Worm (Caenorhabditis elegans) whole organism, mixed stage, embryonic: Measurements from ENCODE around the gene Y39A1A.10.
A peak's percentile ranks its signal among the peaks of the same experiment; 100 is the strongest.

Experiments used
- bed-3 ChIP-seq: fragments of 200-800 bp; sonication (Bioruptor generic); optimal IDR thresholded peaks from 3 replicates; lab custom pipeline; 2018; ENCODE audit warnings: mild to moderate bottlenecking, missing genetic modification characterization, moderate library complexity, missing compliant biosample characterization
- blmp-1 ChIP-seq: fragments of 150-350 bp; optimal IDR thresholded peaks from 2 replicates; lab custom pipeline; 2014; ENCODE audit warnings: missing biosample characterization, missing genetic modification characterization
- ceh-39 ChIP-seq: fragments of 150-350 bp; optimal IDR thresholded peaks from 2 replicates; lab custom pipeline; 2014; ENCODE audit warnings: missing biosample characterization, missing genetic modification characterization
- ceh-43 ChIP-seq: fragments of 200-800 bp; sonication (Bioruptor generic); optimal IDR thresholded peaks from 2 replicates; lab custom pipeline; 2018; ENCODE audit warnings: mild to moderate bottlenecking, missing genetic modification characterization, moderate library complexity, missing compliant biosample characterization
- ceh-83 ChIP-seq: fragments of 200-800 bp; sonication (Bioruptor generic); optimal IDR thresholded peaks from 2 replicates; lab custom pipeline; 2018; ENCODE audit warnings: mild to moderate bottlenecking, missing genetic modification characterization, missing compliant biosample characterization
- ces-1 ChIP-seq: fragments of 150-350 bp; optimal IDR thresholded peaks from 2 replicates; lab custom pipeline; 2014; ENCODE audit warnings: missing biosample characterization, missing genetic modification reagents, missing genetic modification characterization
- cnd-1 ChIP-seq: fragments of 200-800 bp; sonication (Bioruptor generic); optimal IDR thresholded peaks from 2 replicates; lab custom pipeline; 2018; ENCODE audit warnings: mild to moderate bottlenecking, missing genetic modification characterization, missing compliant biosample characterization
- drap-1 ChIP-seq: fragments of 200-800 bp; sonication (Bioruptor generic); optimal IDR thresholded peaks from 3 replicates; lab custom pipeline; 2018; ENCODE audit warnings: mild to moderate bottlenecking, missing genetic modification characterization, missing compliant biosample characterization
- elt-1 ChIP-seq: sonication (generic microtip); optimal IDR thresholded peaks from 2 replicates; lab custom pipeline; 2017; ENCODE audit warnings: missing genetic modification characterization, mild to moderate bottlenecking, missing compliant biosample characterization, antibody characterized with exemption, moderate library complexity, borderline replicate concordance; ENCODE audit not compliant: insufficient read depth
- elt-3 ChIP-seq: fragments of 150-350 bp; optimal IDR thresholded peaks from 2 replicates; lab custom pipeline; 2014; ENCODE audit warnings: missing biosample characterization, missing genetic modification characterization
- flh-1 ChIP-seq: fragments of 200-800 bp; sonication (Bioruptor generic); optimal IDR thresholded peaks from 2 replicates; lab custom pipeline; 2018; ENCODE audit warnings: mild to moderate bottlenecking, missing genetic modification characterization, moderate library complexity, missing compliant biosample characterization
- ham-2 ChIP-seq: fragments of 200-800 bp; sonication (Bioruptor generic); optimal IDR thresholded peaks from 2 replicates; lab custom pipeline; 2018; ENCODE audit warnings: mild to moderate bottlenecking, missing genetic modification characterization, missing compliant biosample characterization
- hlh-1 ChIP-seq: fragments of 150-350 bp; optimal IDR thresholded peaks from 2 replicates; lab custom pipeline; 2014; ENCODE audit warnings: missing biosample characterization, missing genetic modification reagents, missing genetic modification characterization
- lin-13 ChIP-seq: fragments of 150-350 bp; optimal IDR thresholded peaks from 2 replicates; lab custom pipeline; 2014; ENCODE audit warnings: missing biosample characterization, missing genetic modification characterization
- lin-32 ChIP-seq: fragments of 200-800 bp; sonication (Bioruptor generic); optimal IDR thresholded peaks from 2 replicates; lab custom pipeline; 2018; ENCODE audit warnings: mild to moderate bottlenecking, missing genetic modification characterization, missing compliant biosample characterization
- lsy-2 ChIP-seq: fragments of 150-350 bp; optimal IDR thresholded peaks from 2 replicates; lab custom pipeline; 2014; ENCODE audit warnings: missing biosample characterization, missing genetic modification characterization
- mab-5 ChIP-seq: fragments of 150-350 bp; optimal IDR thresholded peaks from 2 replicates; lab custom pipeline; 2014; ENCODE audit warnings: missing biosample characterization, missing genetic modification characterization
- mls-2 ChIP-seq: sonication (generic microtip); optimal IDR thresholded peaks from 2 replicates; lab custom pipeline; 2016; ENCODE audit warnings: mild to moderate bottlenecking, missing genetic modification characterization, moderate library complexity, missing compliant biosample characterization
- nhr-12 ChIP-seq: fragments of 150-350 bp; optimal IDR thresholded peaks from 2 replicates; lab custom pipeline; 2014; ENCODE audit warnings: missing biosample characterization, missing genetic modification characterization
- nhr-2 ChIP-seq: fragments of 150-350 bp; optimal IDR thresholded peaks from 2 replicates; lab custom pipeline; 2014; ENCODE audit warnings: missing biosample characterization, missing genetic modification characterization
- nhr-237 ChIP-seq: fragments of 150-350 bp; optimal IDR thresholded peaks from 2 replicates; lab custom pipeline; 2014; ENCODE audit warnings: missing biosample characterization, missing genetic modification characterization
- nhr-28 ChIP-seq: fragments of 150-350 bp; optimal IDR thresholded peaks from 2 replicates; lab custom pipeline; 2014; ENCODE audit warnings: missing biosample characterization, missing genetic modification characterization
- nhr-76 ChIP-seq: sonication (generic microtip); optimal IDR thresholded peaks from 2 replicates; lab custom pipeline; 2017; ENCODE audit warnings: missing biosample characterization, missing genetic modification characterization
- pha-4 ChIP-seq: fragments of 150-350 bp; optimal IDR thresholded peaks from 2 replicates; lab custom pipeline; 2018; ENCODE audit warnings: missing biosample characterization, missing genetic modification reagents, missing genetic modification characterization
- sem-2 ChIP-seq: fragments of 200-800 bp; sonication (Bioruptor generic); optimal IDR thresholded peaks from 2 replicates; lab custom pipeline; 2018; ENCODE audit warnings: mild to moderate bottlenecking, missing genetic modification characterization, missing compliant biosample characterization
- snpc-4 ChIP-seq: fragments of 150-350 bp; optimal IDR thresholded peaks from 2 replicates; lab custom pipeline; 2014; ENCODE audit warnings: missing biosample characterization, missing genetic modification characterization
- sptf-1 ChIP-seq: sonication (generic microtip); optimal IDR thresholded peaks from 2 replicates; lab custom pipeline; 2017; ENCODE audit warnings: mild to moderate bottlenecking, missing genetic modification characterization, moderate library complexity, missing compliant biosample characterization
- tbx-8 ChIP-seq: fragments of 200-800 bp; sonication (Bioruptor generic); optimal IDR thresholded peaks from 2 replicates; lab custom pipeline; 2018; ENCODE audit warnings: mild to moderate bottlenecking, missing genetic modification characterization, moderate library complexity, missing compliant biosample characterization
- unc-120 ChIP-seq: sonication (generic microtip); optimal IDR thresholded peaks from 2 replicates; lab custom pipeline; 2017; ENCODE audit warnings: missing genetic modification characterization, missing compliant biosample characterization; ENCODE audit not compliant: poor library complexity, severe bottlenecking
- unc-39 ChIP-seq: fragments of 150-350 bp; optimal IDR thresholded peaks from 2 replicates; lab custom pipeline; 2014; ENCODE audit warnings: missing biosample characterization, missing genetic modification characterization
- unc-62 ChIP-seq: fragments of 150-350 bp; optimal IDR thresholded peaks from 2 replicates; lab custom pipeline; 2014; ENCODE audit warnings: missing biosample characterization, missing genetic modification reagents, missing genetic modification characterization
- zip-8 ChIP-seq: fragments of 150-350 bp; optimal IDR thresholded peaks from 2 replicates; lab custom pipeline; 2014; ENCODE audit warnings: missing biosample characterization, missing genetic modification characterization
- ztf-11 ChIP-seq: fragments of 150-350 bp; optimal IDR thresholded peaks from 2 replicates; lab custom pipeline; 2014; ENCODE audit warnings: missing biosample characterization, missing genetic modification characterization

The Y39A1A.10 gene

ce11 chrIII:10646094-10646493 lies 13.6 kb downstream of the Y39A1A.10 start, which contains the start of gene orc-4:
orc-4 (plus strand) TSS chrIII:10646170.
- TF ChIP-seq hlh-1, result no peak
- TF ChIP-seq lsy-2, result no peak
- no peak for TF ChIP-seq nhr-28
- no peak for TF ChIP-seq pha-4 (tag; lab: Kevin White, UChicago)
- TF ChIP-seq unc-62, result no peak
- no peak for TF ChIP-seq blmp-1 (tag; lab: Kevin White, UChicago)
- TF ChIP-seq nhr-237, result no peak
- no peak for TF ChIP-seq bed-3 (GFP tag; lab: Kevin White, UChicago)
- no peak for TF ChIP-seq ces-1
- no peak for TF ChIP-seq snpc-4 (tag; lab: Kevin White, UChicago)
- TF ChIP-seq tbx-8, result no peak
- TF ChIP-seq ceh-39 (tag; lab: Kevin White, UChicago), result no peak
- no peak for TF ChIP-seq ztf-11 (tag; lab: Kevin White, UChicago)
- TF ChIP-seq nhr-76 (tag; lab: Kevin White, UChicago), result no peak
- TF ChIP-seq ceh-83 (GFP tag; lab: Kevin White, UChicago), result no peak
- no peak for TF ChIP-seq ham-2 (GFP tag; lab: Kevin White, UChicago)
- TF ChIP-seq elt-3 (tag; lab: Kevin White, UChicago), result no peak

- TF ChIP-seq unc-39 (tag; lab: Kevin White, UChicago) (no peak), elt-3 (tag; lab: Kevin White, UChicago) (no peak), ceh-43 (GFP tag; lab: Kevin White, UChicago) (no peak), flh-1 (GFP tag; lab: Kevin White, UChicago) (no peak), nhr-28 (no peak), snpc-4 (tag; lab: Kevin White, UChicago) (no peak), unc-62 (no peak), nhr-237 (no peak), mab-5 (no peak), mls-2 (tag; lab: Kevin White, UChicago) (no peak), nhr-76 (tag; lab: Kevin White, UChicago) (no peak)
Observed at ce11 chrIII:10649219-10649618, 16.7 kb downstream of the Y39A1A.10 start, which contains the start of gene emg-1. emg-1 (plus strand) TSS chrIII:10649519.

- peak; percentile 32 for TF ChIP-seq zip-8 (tag; lab: Kevin White, UChicago)
- TF ChIP-seq lin-32 (GFP tag; lab: Kevin White, UChicago), result peak; percentile 42
- peak; percentile 70 for TF ChIP-seq ceh-39 (tag; lab: Kevin White, UChicago)
- no peak for TF ChIP-seq blmp-1 (tag; lab: Kevin White, UChicago)
- peak; percentile 64 for TF ChIP-seq lin-13 (tag; lab: Kevin White, UChicago)
- TF ChIP-seq lsy-2, result peak; percentile 54
- no peak for TF ChIP-seq elt-3 (tag; lab: Kevin White, UChicago)
- peak; percentile 56 for TF ChIP-seq nhr-2
- TF ChIP-seq elt-1 (tag; lab: Kevin White, UChicago), result no peak
- no peak for TF ChIP-seq unc-120
- TF ChIP-seq cnd-1 (tag; lab: Kevin White, UChicago), result peak; percentile 44
- peak; percentile 67 for TF ChIP-seq ces-1
- TF ChIP-seq unc-39 (tag; lab: Kevin White, UChicago), result no peak
- TF ChIP-seq hlh-1, result no peak
- no peak for TF ChIP-seq mab-5
- TF ChIP-seq pha-4 (tag; lab: Kevin White, UChicago), result peak; percentile 95
- TF ChIP-seq sptf-1 (tag; lab: Kevin White, UChicago), result no peak
- TF ChIP-seq mls-2 (tag; lab: Kevin White, UChicago), result peak; percentile 56
- no peak for TF ChIP-seq snpc-4 (tag; lab: Kevin White, UChicago)
- TF ChIP-seq nhr-237, result no peak
- peak; percentile 69 for TF ChIP-seq ham-2 (GFP tag; lab: Kevin White, UChicago)
- TF ChIP-seq nhr-12 (tag; lab: Kevin White, UChicago), result no peak
- peak; percentile 24 for TF ChIP-seq unc-62
- peak; percentile 27 for TF ChIP-seq sem-2
- TF ChIP-seq ztf-11 (tag; lab: Kevin White, UChicago), result no peak
- TF ChIP-seq drap-1 (GFP tag; lab: Kevin White, UChicago), result peak; percentile 18
Observed at ce11 chrIII:10651634-10652033, 19.1 kb downstream of the Y39A1A.10 start.

ce11 chrIII:10652833-10653232 lies 20.3 kb downstream of the Y39A1A.10 start:
- peak; percentile 79 for TF ChIP-seq zip-8 (tag; lab: Kevin White, UChicago)
- no peak for TF ChIP-seq elt-3 (tag; lab: Kevin White, UChicago)
